Worm (Caenorhabditis elegans) whole organism, late embryonic: ENCODE data around the gene pitp-1.

Source experiments
- C08G9.2 ChIP-seq: sonication (generic microtip); optimal IDR thresholded peaks from 2 replicates; lab custom pipeline; 2016; ENCODE audit warnings: mild to moderate bottlenecking, missing genetic modification characterization, moderate library complexity, missing compliant biosample characterization
- F13H6.1 ChIP-seq: sonication (generic microtip); optimal IDR thresholded peaks from 2 replicates; lab custom pipeline; 2016; ENCODE audit warnings: missing genetic modification characterization, missing compliant biosample characterization
- T23F11.4 ChIP-seq: fragments of 200-800 bp; sonication (Bioruptor generic); optimal IDR thresholded peaks from 2 replicates; lab custom pipeline; 2018; ENCODE audit warnings: mild to moderate bottlenecking, missing genetic modification characterization, missing compliant biosample characterization
- ahr-1 ChIP-seq: sonication (generic microtip); optimal IDR thresholded peaks from 2 replicates; lab custom pipeline; 2016; ENCODE audit warnings: missing genetic modification characterization, missing compliant biosample characterization
- ceh-18 ChIP-seq: sonication (generic microtip); optimal IDR thresholded peaks from 2 replicates; lab custom pipeline; 2016; ENCODE audit warnings: missing genetic modification characterization, missing compliant biosample characterization
- ceh-30 ChIP-seq: fragments of 150-350 bp; optimal IDR thresholded peaks from 2 replicates; lab custom pipeline; 2014; ENCODE audit warnings: missing biosample characterization, missing genetic modification characterization
- eyg-1 ChIP-seq: sonication (generic microtip); optimal IDR thresholded peaks from 2 replicates; lab custom pipeline; 2016; ENCODE audit warnings: missing genotype, missing genetic modification characterization, missing compliant biosample characterization
- hlh-15 ChIP-seq: sonication (generic microtip); optimal IDR thresholded peaks from 2 replicates; lab custom pipeline; 2016; ENCODE audit warnings: missing genetic modification characterization, missing compliant biosample characterization
- nfya-1 ChIP-seq: sonication (generic microtip); optimal IDR thresholded peaks from 2 replicates; lab custom pipeline; 2017; ENCODE audit warnings: missing genetic modification characterization, mild to moderate bottlenecking, missing compliant biosample characterization, antibody characterized with exemption, moderate library complexity
- npax-4 ChIP-seq: sonication (generic microtip); optimal IDR thresholded peaks from 2 replicates; lab custom pipeline; 2016; ENCODE audit warnings: missing genetic modification characterization, missing compliant biosample characterization
- pag-3 ChIP-seq: sonication (generic microtip); optimal IDR thresholded peaks from 2 replicates; lab custom pipeline; 2016; ENCODE audit warnings: missing compliant biosample characterization, missing genetic modification characterization, borderline replicate concordance
- pha-4 ChIP-seq: fragments of 150-350 bp; optimal IDR thresholded peaks from 2 replicates; lab custom pipeline; 2018; ENCODE audit warnings: missing biosample characterization, missing genetic modification reagents, missing genetic modification characterization
- unc-55 ChIP-seq: sonication (generic microtip); optimal IDR thresholded peaks from 2 replicates; lab custom pipeline; 2017; ENCODE audit warnings: missing biosample characterization, missing genetic modification reagents, missing genetic modification characterization

DNA sequence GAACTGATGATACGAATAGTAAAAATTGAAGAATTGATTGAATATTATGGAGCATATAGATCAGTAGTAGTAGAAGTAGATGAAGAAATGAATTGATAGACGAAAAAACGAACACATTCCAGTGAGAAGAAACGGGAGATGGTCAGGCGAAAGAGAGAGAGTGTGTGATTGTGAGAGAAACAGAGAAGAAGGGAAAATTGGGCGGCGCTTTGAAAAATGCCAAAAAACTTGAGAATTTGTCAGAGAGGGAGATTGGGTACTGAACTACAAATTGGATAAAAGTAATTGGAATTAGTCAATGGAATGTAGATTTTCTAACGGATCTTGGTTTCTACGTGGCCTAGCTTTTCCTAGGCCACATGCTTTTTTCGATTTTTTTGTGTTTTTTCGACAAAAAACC lies 41.4 kb downstream of the pitp-1 start, which contains the start of gene C34C12.7:
- TF ChIP-seq unc-55 = no peak
- TF ChIP-seq pha-4 = no peak
- no peak for TF ChIP-seq npax-4
- no peak for TF ChIP-seq C08G9.2 (tag; lab: Kevin White, UChicago)
- TF ChIP-seq nfya-1 (tag; lab: Kevin White, UChicago) = no peak
- no peak for TF ChIP-seq hlh-15
- no peak for TF ChIP-seq pag-3 (tag; lab: Kevin White, UChicago)
- TF ChIP-seq F13H6.1 (tag; lab: Kevin White, UChicago) = no peak
- TF ChIP-seq ceh-18 = no peak
- no peak for TF ChIP-seq ceh-30 (tag; lab: Kevin White, UChicago)
- no peak for TF ChIP-seq ahr-1 (tag; lab: Kevin White, UChicago)
- no peak for TF ChIP-seq eyg-1 (tag; lab: Kevin White, UChicago)
- no peak for TF ChIP-seq T23F11.4 (GFP tag; lab: Kevin White, UChicago)
